Worm (Caenorhabditis elegans) whole organism, L4 larva: ENCODE measurements around the gene dpy-7.
A peak's percentile ranks its signal among the peaks of the same experiment; 100 is the strongest.

Experiments used
- F37D6.2 ChIP-seq: sonication (generic microtip); optimal IDR thresholded peaks from 2 replicates; lab custom pipeline; 2016; ENCODE audit warnings: mild to moderate bottlenecking, missing genetic modification characterization, missing compliant biosample characterization
- F44E2.7 ChIP-seq: fragments of 200-800 bp; sonication (Bioruptor generic); IDR thresholded peaks from 2 replicates; pipeline ENCODE4 v2.1.2; 2022; ENCODE audit warnings: missing genetic modification characterization, missing compliant biosample characterization
- F49E8.2 ChIP-seq: sonication (generic microtip); optimal IDR thresholded peaks from 2 replicates; lab custom pipeline; 2016; ENCODE audit warnings: missing compliant biosample characterization, mild to moderate bottlenecking, missing genetic modification characterization, borderline replicate concordance
- T26A8.4 ChIP-seq: fragments of 200-800 bp; sonication (Bioruptor generic); IDR thresholded peaks from 2 replicates; pipeline ENCODE4 v1.3.6; 2022; ENCODE audit warnings: missing genetic modification characterization, missing compliant biosample characterization
- Y105C5A.15 ChIP-seq: fragments of 200-800 bp; sonication (Bioruptor generic); IDR thresholded peaks from 2 replicates; pipeline ENCODE4 v1.3.6; 2022; ENCODE audit warnings: missing genetic modification characterization, missing compliant biosample characterization
- arid-1 ChIP-seq: fragments of 200-800 bp; sonication (Bioruptor generic); conservative IDR thresholded peaks from 2 replicates; pipeline ENCODE4 v1.3.6; 2022; ENCODE audit warnings: missing genetic modification reagents, missing genetic modification characterization, missing compliant biosample characterization
- attf-4 ChIP-seq: sonication (generic microtip); optimal IDR thresholded peaks from 3 replicates; lab custom pipeline; 2017; ENCODE audit warnings: missing biosample characterization, missing genetic modification characterization
- ceh-44 ChIP-seq: fragments of 200-800 bp; sonication (Bioruptor generic); IDR thresholded peaks from 2 replicates; pipeline ENCODE4 v1.3.6; 2022; ENCODE audit warnings: missing genetic modification reagents, missing genetic modification characterization, missing compliant biosample characterization
- ctbp-1 ChIP-seq: fragments of 200-800 bp; sonication (Bioruptor generic); IDR thresholded peaks from 2 replicates; pipeline ENCODE4 v1.3.6; 2022; ENCODE audit warnings: missing genetic modification reagents, missing genetic modification characterization, missing compliant biosample characterization
- daf-16 ChIP-seq, 3 experiments: sonication (generic microtip); optimal IDR thresholded peaks; 2 replicates each; lab custom pipeline; 2016 to 2017; ENCODE audit warnings: missing genetic modification characterization in 3 of 3, missing genetic modification reagents in 3 of 3, mild to moderate bottlenecking in 2 of 3, missing compliant biosample characterization in 2 of 3, missing biosample characterization in 1 of 3, moderate library complexity in 1 of 3
- daf-8 ChIP-seq: fragments of 200-800 bp; sonication (Bioruptor generic); IDR thresholded peaks from 2 replicates; pipeline ENCODE4 v1.3.6; 2022; ENCODE audit warnings: missing genetic modification characterization, missing compliant biosample characterization
- dmd-6 ChIP-seq: fragments of 200-800 bp; sonication (Bioruptor generic); IDR thresholded peaks from 2 replicates; pipeline ENCODE4 v1.3.6; 2022; ENCODE audit warnings: missing genetic modification reagents, missing genetic modification characterization, missing compliant biosample characterization
- dpl-1 ChIP-seq: fragments of 150-350 bp; optimal IDR thresholded peaks from 2 replicates; lab custom pipeline; 2014; ENCODE audit warnings: missing biosample characterization, missing genetic modification reagents, missing genetic modification characterization
- dve-1 ChIP-seq: sonication (generic microtip); optimal IDR thresholded peaks from 2 replicates; lab custom pipeline; 2017; ENCODE audit warnings: antibody characterized with exemption, mild to moderate bottlenecking, missing genetic modification characterization, missing compliant biosample characterization; ENCODE audit not compliant: insufficient read depth
- fos-1 ChIP-seq: fragments of 150-350 bp; optimal IDR thresholded peaks from 2 replicates; lab custom pipeline; 2014; ENCODE audit warnings: missing biosample characterization, missing genetic modification characterization
- hlh-11 ChIP-seq: fragments of 200-800 bp; sonication (Bioruptor generic); optimal IDR thresholded peaks from 2 replicates; lab custom pipeline; 2018; ENCODE audit warnings: mild to moderate bottlenecking, missing genetic modification characterization, missing compliant biosample characterization
- lim-7 ChIP-seq: fragments of 200-800 bp; sonication (Bioruptor generic); IDR thresholded peaks from 2 replicates; pipeline ENCODE4 v1.3.6; 2022; ENCODE audit warnings: missing genetic modification characterization, missing compliant biosample characterization
- lin-15B ChIP-seq: fragments of 150-350 bp; sonication (generic microtip); optimal IDR thresholded peaks from 3 replicates; lab custom pipeline; 2014; ENCODE audit warnings: missing biosample characterization, missing genetic modification characterization
- lin-38 ChIP-seq: fragments of 200-800 bp; sonication (Bioruptor generic); IDR thresholded peaks from 2 replicates; pipeline ENCODE4 v1.3.6; 2022; ENCODE audit warnings: missing genetic modification reagents, missing genetic modification characterization, missing compliant biosample characterization
- lsy-2 ChIP-seq, 2 experiments: fragments of 150-350 bp in 1 of 2; sonication (generic microtip) in 1 of 2; optimal IDR thresholded peaks; 2 replicates each; lab custom pipeline; 2014 to 2017; ENCODE audit warnings: missing biosample characterization in 2 of 2, missing genetic modification characterization in 2 of 2
- madf-5 ChIP-seq, 2 experiments: fragments of 200-800 bp; sonication (Bioruptor generic); IDR thresholded peaks; 2 replicates each; pipeline ENCODE4 v1.3.6; 2022; ENCODE audit warnings: missing compliant biosample characterization in 2 of 2, missing genetic modification characterization in 2 of 2
- madf-9 ChIP-seq: fragments of 200-800 bp; sonication (Bioruptor generic); conservative IDR thresholded peaks from 2 replicates; pipeline ENCODE4 v1.3.6; 2022; ENCODE audit warnings: missing genetic modification reagents, missing genetic modification characterization, missing compliant biosample characterization
- mep-1 ChIP-seq: fragments of 150-350 bp; sonication (generic microtip); optimal IDR thresholded peaks from 3 replicates; lab custom pipeline; 2014; ENCODE audit warnings: missing biosample characterization, missing genetic modification characterization
- mxl-3 ChIP-seq: fragments of 200-800 bp; sonication (Bioruptor generic); optimal IDR thresholded peaks from 2 replicates; lab custom pipeline; 2018; ENCODE audit warnings: mild to moderate bottlenecking, missing genetic modification characterization, missing compliant biosample characterization
- nhr-10 ChIP-seq: fragments of 150-350 bp; optimal IDR thresholded peaks from 2 replicates; lab custom pipeline; 2014; ENCODE audit warnings: missing biosample characterization, missing genetic modification characterization
- nhr-111 ChIP-seq: fragments of 200-800 bp; sonication (Bioruptor generic); optimal IDR thresholded peaks from 2 replicates; lab custom pipeline; 2018; ENCODE audit warnings: mild to moderate bottlenecking, missing genetic modification characterization, missing compliant biosample characterization
- nhr-237 ChIP-seq: sonication (generic microtip); optimal IDR thresholded peaks from 2 replicates; lab custom pipeline; 2017; ENCODE audit warnings: missing biosample characterization, missing genetic modification characterization
- nhr-28 ChIP-seq: fragments of 150-350 bp; optimal IDR thresholded peaks from 2 replicates; lab custom pipeline; 2014; ENCODE audit warnings: missing biosample characterization, missing genetic modification characterization
- nhr-41 ChIP-seq: fragments of 200-800 bp; sonication (Bioruptor generic); IDR thresholded peaks from 2 replicates; pipeline ENCODE4 v1.3.6; 2022; ENCODE audit warnings: missing genetic modification reagents, missing genetic modification characterization, missing compliant biosample characterization
- nhr-48 ChIP-seq: sonication (generic microtip); optimal IDR thresholded peaks from 2 replicates; lab custom pipeline; 2016; ENCODE audit warnings: mild to moderate bottlenecking, missing genetic modification characterization, missing compliant biosample characterization
- nhr-77 ChIP-seq: fragments of 150-350 bp; optimal IDR thresholded peaks from 2 replicates; lab custom pipeline; 2014; ENCODE audit warnings: missing biosample characterization, missing genetic modification characterization
- pha-4 ChIP-seq, 2 experiments: fragments of 150-350 bp in 1 of 2; fragments of 200-800 bp in 1 of 2; sonication (Bioruptor generic) in 1 of 2; IDR thresholded peaks in 1 of 2; optimal IDR thresholded peaks in 1 of 2; 2 replicates each; pipeline versions ENCODE4 v1.3.6 to Lab custom; 2014 to 2022; ENCODE audit warnings: missing genetic modification characterization in 2 of 2, missing genetic modification reagents in 2 of 2, missing biosample characterization in 1 of 2, missing compliant biosample characterization in 1 of 2
- rbr-2 ChIP-seq: sonication (generic microtip); optimal IDR thresholded peaks from 2 replicates; lab custom pipeline; 2016; ENCODE audit warnings: missing genotype, missing genetic modification characterization, missing compliant biosample characterization
- saeg-2 ChIP-seq: fragments of 200-800 bp; sonication (Bioruptor generic); IDR thresholded peaks from 2 replicates; pipeline ENCODE4 v1.3.6; 2022; ENCODE audit warnings: missing genetic modification reagents, missing genetic modification characterization, missing compliant biosample characterization
- set-16 ChIP-seq: fragments of 200-800 bp; sonication (Bioruptor generic); IDR thresholded peaks from 2 replicates; pipeline ENCODE4 v1.3.6; 2022; ENCODE audit warnings: missing genetic modification reagents, missing genetic modification characterization, missing compliant biosample characterization
- snpc-1.2 ChIP-seq: fragments of 200-800 bp; sonication (Bioruptor generic); IDR thresholded peaks from 2 replicates; pipeline ENCODE4 v1.3.6; 2022; ENCODE audit warnings: missing genetic modification reagents, missing genetic modification characterization, missing compliant biosample characterization
- spr-3 ChIP-seq: fragments of 200-800 bp; sonication (Bioruptor generic); optimal IDR thresholded peaks from 2 replicates; lab custom pipeline; 2018; ENCODE audit warnings: mild to moderate bottlenecking, missing genetic modification characterization, missing compliant biosample characterization
- unc-130 ChIP-seq: sonication (generic microtip); optimal IDR thresholded peaks from 2 replicates; lab custom pipeline; 2016; ENCODE audit warnings: missing genetic modification reagents, missing genetic modification characterization, missing compliant biosample characterization
- unc-39 ChIP-seq: sonication (generic microtip); optimal IDR thresholded peaks from 2 replicates; lab custom pipeline; 2017; ENCODE audit warnings: missing biosample characterization, missing genetic modification characterization
- vab-7 ChIP-seq: fragments of 200-800 bp; sonication (Bioruptor generic); IDR thresholded peaks from 2 replicates; pipeline ENCODE4 v1.3.6; 2022; ENCODE audit warnings: missing genetic modification reagents, missing genetic modification characterization, missing compliant biosample characterization
- zfp-3 ChIP-seq: fragments of 200-800 bp; sonication (Bioruptor generic); conservative IDR thresholded peaks from 2 replicates; pipeline ENCODE4 v1.3.6; 2022; ENCODE audit warnings: missing genetic modification reagents, missing genetic modification characterization, missing compliant biosample characterization
- zip-11 ChIP-seq: fragments of 200-800 bp; sonication (Bioruptor generic); IDR thresholded peaks from 2 replicates; pipeline ENCODE4 v1.3.6; 2022; ENCODE audit warnings: missing genetic modification characterization, missing compliant biosample characterization
- zip-2 ChIP-seq: fragments of 150-350 bp; optimal IDR thresholded peaks from 2 replicates; lab custom pipeline; 2014; ENCODE audit warnings: missing biosample characterization, missing genetic modification characterization
- ztf-7 ChIP-seq: fragments of 150-350 bp; optimal IDR thresholded peaks from 2 replicates; lab custom pipeline; 2014; ENCODE audit warnings: missing biosample characterization, missing genetic modification characterization

dpy-7 gene

ce11 chrX:7563425-7563824, 25.8 kb upstream of the dpy-7 start:
- no peak for TF ChIP-seq lim-7

DNA sequence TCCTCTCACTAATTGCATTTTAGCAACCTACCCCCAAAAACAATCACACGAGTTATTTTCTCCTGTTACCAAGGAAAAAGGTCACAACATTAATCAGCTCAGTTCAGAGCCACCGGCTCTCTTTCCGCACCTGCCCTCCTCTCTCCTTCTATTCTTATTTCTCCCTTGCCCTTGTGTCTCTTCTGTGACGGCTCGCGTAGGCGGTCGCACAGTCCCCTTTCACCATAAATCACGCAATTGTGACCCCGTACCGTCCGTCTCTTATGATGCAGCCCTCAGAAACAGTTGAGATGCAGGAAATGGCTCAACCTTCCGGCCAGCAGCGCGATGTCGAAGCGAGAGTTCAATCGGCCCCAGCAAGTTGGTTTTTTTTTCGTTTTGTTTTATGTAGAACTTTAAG, 25.0 kb upstream of the dpy-7 start, which contains the start of gene sto-1:
Gene sto-1 (plus strand): TSS at position 200 of the 400 bp plus-strand sequence.
- no peak for TF ChIP-seq spr-3 (GFP tag; lab: Kevin White, UChicago)
- no peak for TF ChIP-seq madf-5 (GFP tag; IDR thresholded peaks at IDR 0.05; lab: Robert Waterston, UW)
- TF ChIP-seq pha-4 (GFP tag; IDR thresholded peaks at IDR 0.05; lab: Robert Waterston, UW): no peak
- no peak for TF ChIP-seq pha-4 (tag; optimal IDR thresholded peaks at IDR 0.05; lab: Kevin White, UChicago)
- TF ChIP-seq vab-7 (GFP tag; lab: Robert Waterston, UW): no peak
- no peak for TF ChIP-seq daf-16 (GFP tag; optimal IDR thresholded peaks at IDR 0.05; lab: Kevin White, UChicago)
- no peak for TF ChIP-seq daf-16 (tag; optimal IDR thresholded peaks at IDR 0.05; lab: Kevin White, UChicago)
- no peak for TF ChIP-seq nhr-48 (tag; lab: Kevin White, UChicago)
- no peak for TF ChIP-seq nhr-111
- TF ChIP-seq daf-8 (GFP tag; lab: Robert Waterston, UW): no peak
- TF ChIP-seq mxl-3 (GFP tag; lab: Kevin White, UChicago): no peak
- TF ChIP-seq arid-1 (GFP tag; lab: Robert Waterston, UW): no peak
- no peak for TF ChIP-seq unc-39 (tag; lab: Kevin White, UChicago)
- no peak for TF ChIP-seq F49E8.2 (tag; lab: Kevin White, UChicago)
- no peak for TF ChIP-seq dve-1 (tag; lab: Kevin White, UChicago)
- TF ChIP-seq ztf-7 (tag; lab: Kevin White, UChicago): no peak
- no peak for TF ChIP-seq zip-2 (tag; lab: Kevin White, UChicago)
- TF ChIP-seq zfp-3 (GFP tag; lab: Robert Waterston, UW): no peak
- no peak for TF ChIP-seq mep-1 (tag; lab: Kevin White, UChicago)
- no peak for TF ChIP-seq T26A8.4 (GFP tag; lab: Robert Waterston, UW)

DNA sequence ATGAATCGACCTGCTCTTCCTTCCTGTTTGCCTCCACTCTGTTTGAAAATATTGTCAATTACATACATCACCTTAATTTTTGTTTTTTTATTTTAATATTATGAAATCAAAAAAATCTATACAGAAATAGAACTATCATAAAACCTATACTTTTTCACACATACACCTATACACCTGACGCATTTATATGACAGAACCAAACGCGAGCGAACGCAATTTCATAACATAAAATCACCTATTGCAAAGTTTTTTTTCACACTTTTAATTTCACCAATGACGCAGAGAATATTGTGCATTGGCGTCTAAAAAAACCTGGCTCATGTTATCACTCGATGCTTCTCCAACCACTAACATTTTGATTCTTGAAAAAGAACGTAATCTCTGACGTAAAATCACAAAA, 24.4 kb upstream of the dpy-7 start:
- TF ChIP-seq pha-4 (GFP tag; IDR thresholded peaks at IDR 0.05; lab: Robert Waterston, UW): no peak
- no peak for TF ChIP-seq pha-4 (tag; optimal IDR thresholded peaks at IDR 0.05; lab: Kevin White, UChicago)
- TF ChIP-seq rbr-2 (tag; lab: Kevin White, UChicago): no peak
- TF ChIP-seq nhr-111: no peak
- TF ChIP-seq set-16: no peak

- no peak for TF ChIP-seq lin-15B (tag; lab: Kevin White, UChicago)
- no peak for TF ChIP-seq mep-1 (tag; lab: Kevin White, UChicago)
- peak; percentile 4 for TF ChIP-seq dve-1 (tag; lab: Kevin White, UChicago)
- no peak for TF ChIP-seq fos-1 (tag; lab: Kevin White, UChicago)
- no peak for TF ChIP-seq dpl-1 (GFP tag; lab: Kevin White, UChicago)
- TF ChIP-seq ceh-44: no peak
- no peak for TF ChIP-seq Y105C5A.15 (GFP tag; lab: Robert Waterston, UW)
- TF ChIP-seq F37D6.2 (tag; lab: Kevin White, UChicago): no peak
- no peak for TF ChIP-seq ctbp-1 (GFP tag; lab: Robert Waterston, UW)
- TF ChIP-seq nhr-237 (tag; lab: Kevin White, UChicago): no peak
- no peak for TF ChIP-seq zip-11 (GFP tag; lab: Robert Waterston, UW)
- no peak for TF ChIP-seq T26A8.4 (GFP tag; lab: Robert Waterston, UW)
- no peak for TF ChIP-seq lin-38 (GFP tag; lab: Robert Waterston, UW)
- peak; percentile 68 for TF ChIP-seq dmd-6 (GFP tag; lab: Robert Waterston, UW)
- TF ChIP-seq hlh-11: peak; percentile 55
- no peak for TF ChIP-seq unc-130 (GFP tag; lab: Kevin White, UChicago)
- TF ChIP-seq attf-4: no peak
- peak; percentile 69 for TF ChIP-seq nhr-77 (tag; lab: Kevin White, UChicago)
- no peak for TF ChIP-seq F44E2.7 (GFP tag; lab: Robert Waterston, UW)
- no peak for TF ChIP-seq madf-9 (GFP tag; lab: Robert Waterston, UW)
- TF ChIP-seq lim-7: no peak
- TF ChIP-seq nhr-10: no peak
- no peak for TF ChIP-seq saeg-2 (GFP tag; lab: Robert Waterston, UW)
- TF ChIP-seq nhr-28: peak; percentile 88
- TF ChIP-seq lsy-2 (tag; optimal IDR thresholded peaks at IDR 0.05; lab: Kevin White, UChicago): no peak
- TF ChIP-seq nhr-41 (GFP tag; lab: Robert Waterston, UW): no peak
- TF ChIP-seq unc-39 (tag; lab: Kevin White, UChicago): no peak
- TF ChIP-seq snpc-1.2 (GFP tag; lab: Robert Waterston, UW): no peak
These were observed 21.4 kb upstream of the dpy-7 start, which contains the start of the genes PDB1.1 and F08C6.5 for ce11 chrX:7558928-7559455. Gene PDB1.1 (minus strand): TSS chrX:7559085. Gene F08C6.5 (plus strand): TSS chrX:7559405.
